Worm (Caenorhabditis elegans) whole organism, L1 larva: ENCODE data around the gene ncs-3.
A peak's percentile ranks its signal among the peaks of the same experiment; 100 is the strongest.

Source experiments
- F16B12.6 ChIP-seq: fragments of 150-350 bp; optimal IDR thresholded peaks from 2 replicates; lab custom pipeline; 2014; ENCODE audit warnings: missing biosample characterization, missing genetic modification characterization
- Y116A8C.19 ChIP-seq: sonication (generic microtip); optimal IDR thresholded peaks from 2 replicates; lab custom pipeline; 2016; ENCODE audit warnings: missing compliant biosample characterization, missing genetic modification characterization, borderline replicate concordance
- aha-1 ChIP-seq: fragments of 150-350 bp; optimal IDR thresholded peaks from 2 replicates; lab custom pipeline; 2014; ENCODE audit warnings: missing biosample characterization, missing genetic modification characterization
- ama-1 ChIP-seq: fragments of 150-350 bp; optimal IDR thresholded peaks from 2 replicates; lab custom pipeline; 2014
- blmp-1 ChIP-seq: fragments of 150-350 bp; optimal IDR thresholded peaks from 2 replicates; lab custom pipeline; 2014; ENCODE audit warnings: missing biosample characterization, missing genetic modification characterization
- ceh-82 ChIP-seq, 3 experiments: fragments of 150-350 bp in 1 of 3; sonication (generic microtip) in 2 of 3; optimal IDR thresholded peaks; 2 replicates each; lab custom pipeline; 2014 to 2017; ENCODE audit warnings: missing biosample characterization in 3 of 3, missing genetic modification characterization in 3 of 3
- ceh-88 ChIP-seq: fragments of 200-800 bp; sonication (Bioruptor generic); IDR thresholded peaks from 2 replicates; pipeline ENCODE4 v1.3.6; 2022; ENCODE audit warnings: missing genetic modification characterization, missing compliant biosample characterization
- ces-1 ChIP-seq: fragments of 150-350 bp; optimal IDR thresholded peaks from 2 replicates; lab custom pipeline; 2014; ENCODE audit warnings: missing biosample characterization, missing genetic modification reagents, missing genetic modification characterization
- dsc-1 ChIP-seq: sonication (generic microtip); optimal IDR thresholded peaks from 2 replicates; lab custom pipeline; 2016; ENCODE audit warnings: mild to moderate bottlenecking, missing genetic modification characterization, missing compliant biosample characterization
- efl-1 ChIP-seq, 4 experiments: fragments of 150-350 bp; optimal IDR thresholded peaks in 3 of 4; peaks in 1 of 4; 1 replicate in 1 of 4; 2 replicates in 3 of 4; lab custom pipeline; 2014; ENCODE audit warnings: missing biosample characterization in 2 of 4, missing genetic modification characterization in 2 of 4, missing genetic modification reagents in 2 of 4
- egl-13 ChIP-seq: sonication (generic microtip); optimal IDR thresholded peaks from 2 replicates; lab custom pipeline; 2016; ENCODE audit warnings: missing genotype, missing genetic modification reagents, missing genetic modification characterization, missing compliant biosample characterization
- egl-27 ChIP-seq, 2 experiments: fragments of 150-350 bp in 1 of 2; sonication (generic microtip); optimal IDR thresholded peaks; 3 replicates each; lab custom pipeline; 2017 to 2018; ENCODE audit warnings: missing biosample characterization in 2 of 2, missing genetic modification characterization in 2 of 2, missing genetic modification reagents in 2 of 2
- elt-2 ChIP-seq: sonication (generic microtip); optimal IDR thresholded peaks from 2 replicates; lab custom pipeline; 2016; ENCODE audit warnings: missing genetic modification characterization, mild to moderate bottlenecking, inconsistent platforms, missing compliant biosample characterization, missing genetic modification reagents
- elt-3 ChIP-seq, 6 experiments: fragments of 150-350 bp in 1 of 6; sonication (generic microtip); optimal IDR thresholded peaks; 2 replicates each; lab custom pipeline; 2017 to 2018; ENCODE audit warnings: missing biosample characterization in 6 of 6, missing genetic modification characterization in 6 of 6, inconsistent platforms in 1 of 6
- ets-5 ChIP-seq: fragments of 200-800 bp; sonication (Bioruptor generic); IDR thresholded peaks from 2 replicates; pipeline ENCODE4 v1.3.6; 2022; ENCODE audit warnings: missing genetic modification characterization, missing compliant biosample characterization
- fkh-10 ChIP-seq: sonication (generic microtip); optimal IDR thresholded peaks from 2 replicates; lab custom pipeline; 2017; ENCODE audit warnings: missing biosample characterization, missing genetic modification reagents, missing genetic modification characterization
- fkh-4 ChIP-seq: sonication (generic microtip); optimal IDR thresholded peaks from 2 replicates; lab custom pipeline; 2016; ENCODE audit warnings: missing compliant biosample characterization, missing genetic modification characterization, borderline replicate concordance
- fkh-8 ChIP-seq: sonication (generic microtip); optimal IDR thresholded peaks from 2 replicates; lab custom pipeline; 2016; ENCODE audit warnings: mild to moderate bottlenecking, missing genetic modification characterization, missing compliant biosample characterization
- hlh-4 ChIP-seq: sonication (generic microtip); optimal IDR thresholded peaks from 2 replicates; lab custom pipeline; 2016; ENCODE audit warnings: mild to moderate bottlenecking, missing genetic modification characterization, missing compliant biosample characterization
- hpl-2 ChIP-seq: fragments of 150-350 bp; optimal IDR thresholded peaks from 2 replicates; lab custom pipeline; 2014; ENCODE audit warnings: missing biosample characterization, missing genetic modification reagents, missing genetic modification characterization
- irx-1 ChIP-seq: sonication (generic microtip); optimal IDR thresholded peaks from 2 replicates; lab custom pipeline; 2016; ENCODE audit warnings: missing genetic modification characterization, missing compliant biosample characterization
- jun-1 ChIP-seq: fragments of 150-350 bp; optimal IDR thresholded peaks from 2 replicates; lab custom pipeline; 2014; ENCODE audit warnings: missing biosample characterization, missing genetic modification reagents, missing genetic modification characterization
- lin-13 ChIP-seq: fragments of 150-350 bp; optimal IDR thresholded peaks from 2 replicates; lab custom pipeline; 2014; ENCODE audit warnings: missing biosample characterization, missing genetic modification reagents, missing genetic modification characterization
- lin-15B ChIP-seq: fragments of 150-350 bp; sonication (generic microtip); optimal IDR thresholded peaks from 3 replicates; lab custom pipeline; 2014; ENCODE audit warnings: missing biosample characterization, missing genetic modification characterization
- lin-39 ChIP-seq: fragments of 150-350 bp; optimal IDR thresholded peaks from 2 replicates; lab custom pipeline; 2014; ENCODE audit warnings: missing biosample characterization, missing genetic modification reagents, missing genetic modification characterization
- mab-9 ChIP-seq: fragments of 200-800 bp; sonication (Bioruptor generic); IDR thresholded peaks from 2 replicates; pipeline ENCODE4 v1.3.6; 2022; ENCODE audit warnings: missing genetic modification reagents, missing genetic modification characterization, missing compliant biosample characterization
- mep-1 ChIP-seq: fragments of 150-350 bp; optimal IDR thresholded peaks from 2 replicates; lab custom pipeline; 2014; ENCODE audit warnings: missing biosample characterization, missing genetic modification characterization
- nhr-11 ChIP-seq: fragments of 150-350 bp; optimal IDR thresholded peaks from 2 replicates; lab custom pipeline; 2014; ENCODE audit warnings: missing biosample characterization, missing genetic modification characterization
- nhr-12 ChIP-seq: sonication (generic microtip); optimal IDR thresholded peaks from 2 replicates; lab custom pipeline; 2017; ENCODE audit warnings: missing biosample characterization, missing genetic modification characterization
- nhr-19 ChIP-seq: fragments of 200-800 bp; sonication (Bioruptor generic); conservative IDR thresholded peaks from 2 replicates; pipeline ENCODE4 v1.3.6; 2022; ENCODE audit warnings: missing genetic modification characterization, missing compliant biosample characterization
- nhr-237 ChIP-seq: fragments of 150-350 bp; optimal IDR thresholded peaks from 2 replicates; lab custom pipeline; 2014; ENCODE audit warnings: missing biosample characterization, missing genetic modification characterization
- nhr-47 ChIP-seq: sonication (generic microtip); optimal IDR thresholded peaks from 2 replicates; lab custom pipeline; 2016; ENCODE audit warnings: mild to moderate bottlenecking, missing genetic modification characterization, moderate library complexity, missing compliant biosample characterization
- nhr-77 ChIP-seq: fragments of 150-350 bp; optimal IDR thresholded peaks from 2 replicates; lab custom pipeline; 2014; ENCODE audit warnings: missing biosample characterization, missing genetic modification characterization
- nhr-90 ChIP-seq: sonication (generic microtip); optimal IDR thresholded peaks from 2 replicates; lab custom pipeline; 2016; ENCODE audit warnings: mild to moderate bottlenecking, missing genetic modification characterization, missing compliant biosample characterization; ENCODE audit not compliant: poor library complexity
- pqm-1 ChIP-seq: sonication (generic microtip); optimal IDR thresholded peaks from 3 replicates; lab custom pipeline; 2017; ENCODE audit warnings: missing biosample characterization, missing genetic modification characterization
- snpc-4 ChIP-seq: fragments of 150-350 bp; optimal IDR thresholded peaks from 2 replicates; lab custom pipeline; 2014; ENCODE audit warnings: missing biosample characterization, missing genetic modification characterization
- tbx-2 ChIP-seq: sonication (generic microtip); optimal IDR thresholded peaks from 2 replicates; lab custom pipeline; 2016; ENCODE audit warnings: missing genetic modification characterization, missing compliant biosample characterization
- tlp-1 ChIP-seq: fragments of 150-350 bp; optimal IDR thresholded peaks from 2 replicates; lab custom pipeline; 2014; ENCODE audit warnings: missing biosample characterization, missing genetic modification characterization
- unc-30 ChIP-seq: sonication (generic microtip); optimal IDR thresholded peaks from 2 replicates; lab custom pipeline; 2017; ENCODE audit warnings: missing biosample characterization, missing genetic modification characterization
- unc-62 ChIP-seq: fragments of 150-350 bp; optimal IDR thresholded peaks from 2 replicates; lab custom pipeline; 2014; ENCODE audit warnings: missing biosample characterization, missing genetic modification reagents, missing genetic modification characterization
- unc-86 ChIP-seq: sonication (generic microtip); optimal IDR thresholded peaks from 2 replicates; lab custom pipeline; 2016; ENCODE audit warnings: missing genetic modification characterization, missing compliant biosample characterization
- unc-98 ChIP-seq: fragments of 200-800 bp; sonication (Bioruptor generic); IDR thresholded peaks from 2 replicates; pipeline ENCODE4 v1.3.6; 2022; ENCODE audit warnings: missing genetic modification characterization, missing compliant biosample characterization
- vab-15 ChIP-seq: sonication (generic microtip); optimal IDR thresholded peaks from 2 replicates; lab custom pipeline; 2017; ENCODE audit warnings: missing genotype, mild to moderate bottlenecking, missing genetic modification characterization, missing compliant biosample characterization
- xbp-1 ChIP-seq: sonication (generic microtip); optimal IDR thresholded peaks from 2 replicates; lab custom pipeline; 2016; ENCODE audit warnings: missing genetic modification characterization, missing compliant biosample characterization
- ztf-11 ChIP-seq, 2 experiments: sonication (generic microtip); optimal IDR thresholded peaks; 2 replicates each; lab custom pipeline; 2016 to 2017; ENCODE audit warnings: missing genetic modification characterization in 2 of 2, missing biosample characterization in 1 of 2, missing compliant biosample characterization in 1 of 2
- ztf-4 ChIP-seq: fragments of 150-350 bp; optimal IDR thresholded peaks from 2 replicates; lab custom pipeline; 2014; ENCODE audit warnings: missing biosample characterization, missing genetic modification characterization

Gene ncs-3

ce11 chrX:1018586-1018985, 35.3 kb upstream of the ncs-3 start (continued):
- TF ChIP-seq ceh-88 (no peak), ztf-11 (tag; optimal IDR thresholded peaks at IDR 0.05; lab: Kevin White, UChicago) (peak in 1 of 2 experiments; percentile 25), ceh-82 (tag; optimal IDR thresholded peaks at IDR 0.05; lab: Kevin White, UChicago) (no peak), fkh-8 (tag; lab: Kevin White, UChicago) (no peak), fkh-4 (no peak), fkh-10 (GFP tag; lab: Kevin White, UChicago) (no peak), tlp-1 (no peak), egl-13 (peak; percentile 52), blmp-1 (tag; lab: Kevin White, UChicago) (no peak), nhr-47 (peak; percentile 46), nhr-12 (tag; lab: Kevin White, UChicago) (no peak), irx-1 (tag; lab: Kevin White, UChicago) (no peak), vab-15 (tag; lab: Kevin White, UChicago) (no peak), unc-86 (tag; lab: Kevin White, UChicago) (no peak), Y116A8C.19 (tag; lab: Kevin White, UChicago) (no peak), tbx-2 (tag; lab: Kevin White, UChicago) (peak; percentile 54), ztf-4 (tag; lab: Kevin White, UChicago) (no peak), ets-5 (GFP tag; lab: Robert Waterston, UW) (no peak), unc-62 (no peak), lin-13 (GFP tag; lab: Kevin White, UChicago) (no peak), lin-39 (tag; lab: Kevin White, UChicago) (no peak), nhr-90 (tag; lab: Kevin White, UChicago) (no peak), nhr-11 (no peak), unc-98 (GFP tag; lab: Robert Waterston, UW) (no peak), xbp-1 (no peak), egl-27 (tag; optimal IDR thresholded peaks at IDR 0.05; lab: Kevin White, UChicago) (no peak), mep-1 (tag; lab: Kevin White, UChicago) (peak; percentile 28), ama-1 (lab: Kevin White, UChicago) (no peak), dsc-1 (peak; percentile 47), nhr-19 (no peak), aha-1 (tag; lab: Kevin White, UChicago) (no peak), pqm-1 (tag; lab: Kevin White, UChicago) (no peak), nhr-237 (tag; lab: Kevin White, UChicago) (no peak), jun-1 (tag; lab: Kevin White, UChicago) (no peak), lin-15B (tag; lab: Kevin White, UChicago) (no peak), F16B12.6 (tag; lab: Kevin White, UChicago) (no peak), unc-30 (tag; lab: Kevin White, UChicago) (no peak), elt-2 (tag; lab: Kevin White, UChicago) (no peak), efl-1 (optimal IDR thresholded peaks at IDR 0.05; lab: Kevin White, UChicago) (no peak), efl-1 (GFP tag; optimal IDR thresholded peaks at IDR 0.05 in 1 of 2; lab: Kevin White, UChicago) (no peak), hpl-2 (GFP tag; lab: Kevin White, UChicago) (no peak), nhr-77 (tag; lab: Kevin White, UChicago) (no peak), elt-3 (tag; optimal IDR thresholded peaks at IDR 0.05; lab: Kevin White, UChicago) (no peak), hlh-4 (tag; lab: Kevin White, UChicago) (no peak), snpc-4 (tag; lab: Kevin White, UChicago) (no peak), mab-9 (GFP tag; lab: Robert Waterston, UW) (0 out of 2 replicates have a peak, but pooled peaks have one; percentile 42), ces-1 (peak; percentile 67)
